Fruit fly (Drosophila melanogaster) whole organism, prepupa: ENCODE results near the gene Dbx.

ENCODE experiments used
- Blimp-1 ChIP-seq: fragments of 200-800 bp; sonication (Bioruptor generic); optimal IDR thresholded peaks from 3 replicates; lab custom pipeline; 2017; ENCODE audit warnings: missing biosample characterization, missing genetic modification characterization, mild to moderate bottlenecking, moderate library complexity, missing genetic modification reagents
- CG6854 ChIP-seq: fragments of 200-800 bp; sonication (Bioruptor generic); optimal IDR thresholded peaks from 2 replicates; lab custom pipeline; 2017; ENCODE audit warnings: missing biosample characterization, mild to moderate bottlenecking, missing genetic modification characterization
- Eip78C ChIP-seq: fragments of 200-800 bp; sonication (Bioruptor generic); peaks from one replicate; lab custom pipeline; 2016; ENCODE audit warnings: missing biosample characterization, missing genetic modification characterization
- Hr39 ChIP-seq: fragments of 200-800 bp; sonication (Bioruptor generic); optimal IDR thresholded peaks from 2 replicates; lab custom pipeline; 2016; ENCODE audit warnings: missing biosample characterization, missing genetic modification characterization
- Hr4 ChIP-seq: fragments of 200-800 bp; sonication (Bioruptor generic); optimal IDR thresholded peaks from 3 replicates; lab custom pipeline; 2016; ENCODE audit warnings: missing biosample characterization, missing genetic modification characterization
- Sox14 ChIP-seq: fragments of 200-800 bp; sonication (Bioruptor generic); optimal IDR thresholded peaks from 3 replicates; lab custom pipeline; 2016; ENCODE audit warnings: missing biosample characterization, missing genetic modification characterization
- achi ChIP-seq: fragments of 200-800 bp; sonication (Bioruptor generic); optimal IDR thresholded peaks from 3 replicates; lab custom pipeline; 2016; ENCODE audit warnings: missing biosample characterization, missing genetic modification characterization
- eg ChIP-seq: fragments of 200-800 bp; sonication (Bioruptor generic); IDR thresholded peaks from 3 replicates; pipeline ENCODE4 v1.3.6; 2022; ENCODE audit warnings: missing biosample characterization, missing genetic modification characterization
- lz ChIP-seq: fragments of 200-800 bp; sonication (Bioruptor generic); optimal IDR thresholded peaks from 3 replicates; lab custom pipeline; 2016; ENCODE audit warnings: missing biosample characterization, missing genetic modification characterization
- pdm3 ChIP-seq: fragments of 200-800 bp; sonication (Bioruptor generic); optimal IDR thresholded peaks from 3 replicates; lab custom pipeline; 2016; ENCODE audit warnings: missing biosample characterization, missing genetic modification characterization

- TF ChIP-seq eg (GFP tag; lab: Robert Waterston, UW) = no peak
- no peak for TF ChIP-seq Sox14 (GFP tag; lab: Kevin White, UChicago)
- TF ChIP-seq Blimp-1 = no peak
- no peak for TF ChIP-seq achi (GFP tag; lab: Kevin White, UChicago)
- no peak for TF ChIP-seq Eip78C (GFP tag; lab: Kevin White, UChicago)
- no peak for TF ChIP-seq Hr39
- TF ChIP-seq CG6854 = no peak
- no peak for TF ChIP-seq lz (GFP tag; lab: Kevin White, UChicago)
- no peak for TF ChIP-seq Hr4
- no peak for TF ChIP-seq pdm3 (GFP tag; lab: Kevin White, UChicago)
Observed at dm6 chr3L:1914668-1915067, 6.4 kb upstream of the Dbx start.
